Worm (Caenorhabditis elegans) whole organism, midembryonic: Measurements from ENCODE around the gene sde-2.

ENCODE experiments used
- tab-1 ChIP-seq: fragments of 200-800 bp; sonication (Bioruptor generic); IDR thresholded peaks from 2 replicates; pipeline ENCODE4 v1.3.6; 2022; ENCODE audit warnings: missing genetic modification characterization, missing compliant biosample characterization
- ztf-29 ChIP-seq: fragments of 200-800 bp; sonication (Bioruptor generic); IDR thresholded peaks from 2 replicates; pipeline ENCODE4 v1.3.6; 2022; ENCODE audit warnings: missing genetic modification reagents, missing genetic modification characterization, missing compliant biosample characterization

DNA sequence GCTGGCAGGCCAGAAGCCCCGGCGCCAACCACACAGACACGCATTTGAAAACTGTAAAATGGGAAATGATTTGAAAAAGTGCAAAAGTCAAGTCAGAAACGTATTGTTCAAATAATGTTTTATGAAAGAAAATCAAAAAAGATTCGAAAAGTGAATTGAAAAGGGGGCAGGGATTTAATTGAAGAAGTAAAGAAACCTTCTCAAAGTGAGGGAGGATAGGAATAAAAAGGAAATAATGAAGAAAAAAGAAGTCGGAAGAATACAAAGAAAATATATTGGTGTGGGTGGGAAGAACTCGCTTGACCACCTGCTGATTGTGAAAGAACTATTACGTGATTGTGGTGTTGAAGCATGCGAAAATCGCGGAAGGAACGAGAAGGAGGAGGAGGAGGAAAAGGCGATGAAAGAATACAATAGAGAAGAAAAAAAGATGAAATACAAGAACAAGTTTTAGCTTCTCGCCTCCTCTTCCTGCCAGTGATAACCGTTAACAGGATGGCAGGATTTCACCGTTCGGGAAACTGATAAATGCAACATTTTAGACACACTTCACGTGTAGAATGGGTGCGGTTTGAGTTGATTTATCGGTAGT, 20.6 kb upstream of the sde-2 start, which contains the start of gene fmo-4:
- no peak for TF ChIP-seq ztf-29
- TF ChIP-seq tab-1 (GFP tag; lab: Robert Waterston, UW): no peak
